Fruit fly (Drosophila melanogaster): ENCODE data around the gene Sfp24Ba.
A peak's percentile ranks its signal among the peaks of the same experiment; 100 is the strongest.

Sfp24Ba gene

DNA sequence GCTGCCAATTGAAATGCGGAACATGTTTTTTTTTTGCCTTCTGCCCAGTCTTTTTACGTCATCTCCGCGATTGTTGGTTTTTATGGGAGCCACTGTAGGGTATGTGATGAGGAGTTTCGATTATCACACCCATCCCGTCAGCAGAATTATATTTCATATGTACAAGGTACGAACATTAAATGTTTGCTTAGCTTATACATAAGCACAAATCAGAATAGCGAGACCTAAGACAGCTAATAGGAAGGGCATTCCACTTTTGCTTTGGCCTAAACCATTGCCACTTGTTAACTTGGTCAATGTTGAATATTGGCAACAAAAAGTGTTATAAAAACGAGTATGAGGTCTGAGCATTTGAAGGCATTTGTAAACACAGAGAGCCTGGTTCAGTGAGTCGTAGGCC lies 34.9 kb upstream of the Sfp24Ba start, which contains the start of gene CG2816 (continued):
- TF ChIP-seq CG16813 (GFP tag; IDR thresholded peaks at IDR 0.05; ENCODE audit: partially characterized antibody): no peak
- TF ChIP-seq ro (GFP tag; IDR thresholded peaks at IDR 0.05): no peak
- no peak for TF ChIP-seq bowl (GFP tag; IDR thresholded peaks at IDR 0.05)
- TF ChIP-seq fu2 (GFP tag; optimal IDR thresholded peaks at IDR 0.05): peak; percentile 88
- peak; percentile 40 for TF ChIP-seq az2 (GFP tag; optimal IDR thresholded peaks at IDR 0.05)
- peak; percentile 57 for TF ChIP-seq HLH3B (GFP tag; IDR thresholded peaks at IDR 0.05)
- TF ChIP-seq Ada2b (GFP tag; IDR thresholded peaks at IDR 0.05): peak; percentile 49
- no peak for TF ChIP-seq Six4 (GFP tag; optimal IDR thresholded peaks at IDR 0.05)
- peak; percentile 9 for TF ChIP-seq Fer1 (GFP tag; optimal IDR thresholded peaks at IDR 0.05)
- TF ChIP-seq CG17328 (GFP tag; IDR thresholded peaks at IDR 0.05): 0 out of 2 replicates have a peak, but pooled peaks have one; percentile 22
- TF ChIP-seq pan (optimal IDR thresholded peaks at IDR 0.05): no peak
- TF ChIP-seq pan (GFP tag; optimal IDR thresholded peaks at IDR 0.05 in 1 of 2, IDR thresholded peaks at IDR 0.05 in 1 of 2): peak in 1 of 2 experiments; percentile 60
- TF ChIP-seq CG1233 (GFP tag; optimal IDR thresholded peaks at IDR 0.05): no peak
- no peak for TF ChIP-seq GATAe (GFP tag; conservative IDR thresholded peaks at IDR 0.05)
- TF ChIP-seq CG14667 (GFP tag; IDR thresholded peaks at IDR 0.05): 0 out of 2 replicates have a peak, but pooled peaks have one; percentile 20
- peak; percentile 63 for TF ChIP-seq lab (GFP tag; optimal IDR thresholded peaks at IDR 0.05)
- TF ChIP-seq CG13296 (GFP tag; optimal IDR thresholded peaks at IDR 0.05): peak; percentile 38
- TF ChIP-seq Hsf (GFP tag; optimal IDR thresholded peaks at IDR 0.05): peak; percentile 12
- TF ChIP-seq CoRest (tag; optimal IDR thresholded peaks at IDR 0.05): peak; percentile 49
- no peak for TF ChIP-seq CG8765 (GFP tag; IDR thresholded peaks at IDR 0.05)
- TF ChIP-seq chif (GFP tag; optimal IDR thresholded peaks at IDR 0.05): peak; percentile 11 to 75
- 0 out of 2 replicates have a peak, but pooled peaks have one; percentile 25 for TF ChIP-seq Dref (GFP tag; IDR thresholded peaks at IDR 0.05)
- TF ChIP-seq CG1603 (tag; optimal IDR thresholded peaks at IDR 0.05): peak; percentile 51
- no peak for TF ChIP-seq YL-1 (GFP tag; optimal IDR thresholded peaks at IDR 0.05)
- TF ChIP-seq ind (GFP tag; optimal IDR thresholded peaks at IDR 0.05): peak; percentile 59
- no peak for TF ChIP-seq CG3838 (GFP tag; optimal IDR thresholded peaks at IDR 0.05)
- no peak for TF ChIP-seq dan (GFP tag; IDR thresholded peaks at IDR 0.05)
- TF ChIP-seq HLH4C (GFP tag; IDR thresholded peaks at IDR 0.05; ENCODE audit: partially characterized antibody): no peak
- TF ChIP-seq sd (tag; optimal IDR thresholded peaks at IDR 0.05): peak; percentile 61
- no peak for TF ChIP-seq pnt (GFP tag; optimal IDR thresholded peaks at IDR 0.05)
- peak; percentile 0 for TF ChIP-seq bab2 (GFP tag; optimal IDR thresholded peaks at IDR 0.05)
- TF ChIP-seq tx (GFP tag; optimal IDR thresholded peaks at IDR 0.05): peak; percentile 37
- TF ChIP-seq CG4730 (GFP tag; IDR thresholded peaks at IDR 0.05): peak; percentile 35; the same call in 1 of the 2 replicates
- peak; percentile 70 for TF ChIP-seq CG32532 (GFP tag; IDR thresholded peaks at IDR 0.05)
- TF ChIP-seq NfI (GFP tag; optimal IDR thresholded peaks at IDR 0.05): peak; percentile 78
- no peak for TF ChIP-seq z (GFP tag; IDR thresholded peaks at IDR 0.05)
- peak; percentile 89 for TF ChIP-seq CG11247 (GFP tag; IDR thresholded peaks at IDR 0.05)
- no peak for TF ChIP-seq CG8290 (GFP tag; optimal IDR thresholded peaks at IDR 0.05)
- peak in 1 of 2 experiments; percentile 83 for TF ChIP-seq CG8290 (tag; optimal IDR thresholded peaks at IDR 0.05)
- TF ChIP-seq CG1647 (GFP tag; optimal IDR thresholded peaks at IDR 0.05): no peak
- no peak for TF ChIP-seq CG34224 (GFP tag; IDR thresholded peaks at IDR 0.05; ENCODE audit: partially characterized antibody)
- peak; percentile 35 for TF ChIP-seq ftz-f1 (GFP tag; optimal IDR thresholded peaks at IDR 0.05)
- peak; percentile 2 for TF ChIP-seq Dad (GFP tag; optimal IDR thresholded peaks at IDR 0.05)
- peak; percentile 83 for TF ChIP-seq klu (GFP tag; IDR thresholded peaks at IDR 0.05)
- TF ChIP-seq NK7.1 (GFP tag; optimal IDR thresholded peaks at IDR 0.05): peak; percentile 18
- TF ChIP-seq dmrt99B (tag; optimal IDR thresholded peaks at IDR 0.05): peak; percentile 48
- no peak for TF ChIP-seq br (optimal IDR thresholded peaks at IDR 0.05)
- TF ChIP-seq zfh2 (GFP tag; optimal IDR thresholded peaks at IDR 0.05): peak; percentile 93
- peak; percentile 32 for TF ChIP-seq Antp (GFP tag; optimal IDR thresholded peaks at IDR 0.05)
- TF ChIP-seq CG12769 (tag; optimal IDR thresholded peaks at IDR 0.05): peak; percentile 95
- peak; percentile 34 for TF ChIP-seq org-1 (GFP tag; optimal IDR thresholded peaks at IDR 0.05)
- TF ChIP-seq Mad (GFP tag; optimal IDR thresholded peaks at IDR 0.05): peak; percentile 11
- peak; percentile 53 for TF ChIP-seq tin (GFP tag; optimal IDR thresholded peaks at IDR 0.05)
